Worm (Caenorhabditis elegans): ENCODE results near the gene F53F4.16.
A peak's percentile ranks its signal among the peaks of the same experiment; 100 is the strongest.

The F53F4.16 gene

DNA sequence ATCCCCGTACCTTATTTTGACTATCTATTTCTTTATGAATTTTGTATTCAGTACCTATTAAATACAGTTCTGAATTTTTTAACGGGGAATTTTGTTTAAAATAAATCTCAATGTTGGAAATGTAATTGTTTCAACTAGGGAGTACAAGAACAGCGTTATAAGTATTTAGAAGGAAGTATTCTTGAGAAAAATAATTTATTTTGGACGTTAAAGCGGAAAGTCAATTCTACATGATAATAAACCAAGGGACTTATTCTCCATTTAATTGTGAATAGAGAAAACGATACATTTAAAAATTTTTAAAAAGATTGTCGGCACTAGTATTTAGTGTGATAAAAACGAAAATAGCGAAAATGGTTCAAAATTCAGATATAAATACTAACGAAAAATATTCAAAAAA is 47.5 kb upstream of the F53F4.16 start (continued):
- TF ChIP-seq T07F8.4 (tag; optimal IDR thresholded peaks at IDR 0.05) = no peak
- no peak for TF ChIP-seq nhr-120 (GFP tag; IDR thresholded peaks at IDR 0.05)
- no peak for TF ChIP-seq ZK185.1 (tag; optimal IDR thresholded peaks at IDR 0.05; ENCODE audit: poor library complexity, severe bottlenecking)
- peak; percentile 12; the same call in 1 of the 2 replicates for TF ChIP-seq B0336.3 (GFP tag; IDR thresholded peaks at IDR 0.05)
- TF ChIP-seq F33H1.4 (GFP tag; IDR thresholded peaks at IDR 0.05) = 0 out of 2 replicates have a peak, but pooled peaks have one; percentile 13
- TF ChIP-seq attf-3 (GFP tag; conservative IDR thresholded peaks at IDR 0.05) = no peak
- TF ChIP-seq B0261.1 (tag; optimal IDR thresholded peaks at IDR 0.05) = no peak
- TF ChIP-seq him-1 (tag; optimal IDR thresholded peaks at IDR 0.05) = peak; percentile 71
- TF ChIP-seq nhr-27 (tag; optimal IDR thresholded peaks at IDR 0.05) = no peak
- TF ChIP-seq efl-1 (GFP tag; optimal IDR thresholded peaks at IDR 0.05) = no peak
- TF ChIP-seq unc-62 (GFP tag; optimal IDR thresholded peaks at IDR 0.05) = no peak
- TF ChIP-seq sea-2 (GFP tag; IDR thresholded peaks at IDR 0.05) = no peak
- TF ChIP-seq ztf-6 (GFP tag; IDR thresholded peaks at IDR 0.05) = no peak
- peak; percentile 28 for TF ChIP-seq chd-7 (tag; optimal IDR thresholded peaks at IDR 0.05)
- no peak for TF ChIP-seq C06A6.2 (GFP tag; conservative IDR thresholded peaks at IDR 0.05)
- no peak for TF ChIP-seq rec-8 (tag; optimal IDR thresholded peaks at IDR 0.05)
- peak; percentile 50 for TF ChIP-seq lin-54 (GFP tag; optimal IDR thresholded peaks at IDR 0.05)
- peak; percentile 45 for TF ChIP-seq tbp1 (GFP tag; optimal IDR thresholded peaks at IDR 0.05)
- TF ChIP-seq snpc-3.4 (tag; optimal IDR thresholded peaks at IDR 0.05) = peak; percentile 83
- TF ChIP-seq tlf-1 (GFP tag; optimal IDR thresholded peaks at IDR 0.05) = peak; percentile 15
- peak; percentile 21 for TF ChIP-seq die-1 (tag; optimal IDR thresholded peaks at IDR 0.05)
- 0 out of 2 replicates have a peak, but pooled peaks have one; percentile 22 for TF ChIP-seq nfyb-1 (GFP tag; IDR thresholded peaks at IDR 0.05)
- TF ChIP-seq dpff-1 (tag; optimal IDR thresholded peaks at IDR 0.05) = no peak

DNA sequence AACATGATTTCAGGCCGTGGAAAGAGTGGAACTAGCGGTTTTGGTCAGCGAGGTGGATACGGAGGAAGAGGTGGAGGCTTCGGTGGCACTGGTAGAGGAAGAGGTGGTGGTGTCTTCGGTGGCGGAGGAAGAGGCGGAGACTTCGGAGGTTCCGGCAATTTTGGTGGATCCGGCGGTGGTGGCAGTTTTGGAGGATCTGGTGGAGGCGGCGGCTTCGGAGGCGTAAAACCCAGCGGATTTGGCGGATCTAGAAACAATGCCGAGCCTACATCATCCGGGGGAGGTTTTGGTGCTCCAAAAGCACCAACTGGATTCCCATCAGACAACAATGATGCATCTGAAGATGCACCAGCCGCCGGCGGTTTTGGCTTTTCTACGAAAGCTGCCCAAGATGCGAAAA is 46.7 kb upstream of the F53F4.16 start:
- TF ChIP-seq F57A8.1 (GFP tag; optimal IDR thresholded peaks at IDR 0.05) = no peak
- no peak for TF ChIP-seq F33H1.4 (GFP tag; IDR thresholded peaks at IDR 0.05)
- 0 out of 2 replicates have a peak, but pooled peaks have one; percentile 50 for TF ChIP-seq madf-3 (GFP tag; IDR thresholded peaks at IDR 0.05)
- no peak for TF ChIP-seq Y79H2A.3 (GFP tag; conservative IDR thresholded peaks at IDR 0.05)
- no peak for TF ChIP-seq ets-4 (GFP tag; optimal IDR thresholded peaks at IDR 0.05)
- no peak for TF ChIP-seq nhr-90 (tag; optimal IDR thresholded peaks at IDR 0.05)
- TF ChIP-seq nhr-179 (tag; optimal IDR thresholded peaks at IDR 0.05) = no peak
- TF ChIP-seq egrh-3 (GFP tag; IDR thresholded peaks at IDR 0.05) = peak; percentile 82; the same call in 1 of the 2 replicates
- no peak for TF ChIP-seq nhr-120 (GFP tag; IDR thresholded peaks at IDR 0.05)
- TF ChIP-seq bed-2 (GFP tag; IDR thresholded peaks at IDR 0.05) = no peak
- TF ChIP-seq zfh-2 (GFP tag; conservative IDR thresholded peaks at IDR 0.05) = peak; percentile 90
- peak; percentile 12; the same call in 1 of the 2 replicates for TF ChIP-seq nfyb-1 (GFP tag; IDR thresholded peaks at IDR 0.05)
- TF ChIP-seq zim-3 (tag; optimal IDR thresholded peaks at IDR 0.05) = no peak
- no peak for TF ChIP-seq snpc-1.1 (tag; optimal IDR thresholded peaks at IDR 0.05; ENCODE audit: insufficient read depth)
- TF ChIP-seq rcor-1 (GFP tag; IDR thresholded peaks at IDR 0.05) = no peak
- no peak for TF ChIP-seq snpc-4 (GFP tag; optimal IDR thresholded peaks at IDR 0.05)
- TF ChIP-seq snpc-4 (tag; optimal IDR thresholded peaks at IDR 0.05) = no peak
- TF ChIP-seq ekl-4 (GFP tag; IDR thresholded peaks at IDR 0.05) = no peak
- no peak for TF ChIP-seq sdz-38 (tag; optimal IDR thresholded peaks at IDR 0.05)
- no peak for TF ChIP-seq nhr-80 (tag; optimal IDR thresholded peaks at IDR 0.05)
- no peak for TF ChIP-seq hlh-26 (GFP tag; conservative IDR thresholded peaks at IDR 0.05)
- no peak for TF ChIP-seq pha-4 (tag; optimal IDR thresholded peaks at IDR 0.05)

All from whole organism, young adult.